Fruit fly (Drosophila melanogaster): ENCODE data around the gene CG31344.

CG31344 gene

DNA sequence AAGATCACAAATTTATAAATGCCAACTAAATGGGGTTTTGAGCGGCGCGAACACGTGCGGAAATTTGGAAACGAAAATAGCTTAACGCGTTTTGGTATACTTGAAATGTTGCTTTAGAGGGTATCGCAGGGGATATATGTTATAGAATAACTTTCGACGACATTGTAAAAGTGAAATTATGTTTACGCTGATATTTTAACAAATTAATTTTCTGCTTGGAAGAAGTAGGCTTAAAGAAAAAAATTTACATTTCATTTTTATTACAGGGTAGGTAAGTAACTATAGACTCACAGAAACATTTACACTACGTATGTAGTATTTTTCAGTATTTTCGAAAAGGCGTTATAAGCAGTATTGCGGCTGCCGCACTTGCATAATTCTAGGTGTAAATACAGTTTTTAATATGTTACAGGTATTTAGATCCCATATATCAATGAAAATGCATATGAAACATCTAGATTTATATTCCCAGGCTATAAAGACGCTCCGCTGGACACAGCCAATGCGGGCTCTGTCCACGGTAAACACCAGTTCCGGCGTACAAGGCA is 4.3 kb upstream of the CG31344 start, which contains the start of the genes Art3 and mRpS10:
TSS of gene Art3 (minus strand) at position 80 of the 548 bp plus-strand sequence.
TSS of gene mRpS10 (plus strand) at position 337 of the 548 bp plus-strand sequence.
- peak; percentile 100 for TF ChIP-seq CG4318 (GFP tag; optimal IDR thresholded peaks at IDR 0.05)
- peak; percentile 100 for TF ChIP-seq Lpt (GFP tag; optimal IDR thresholded peaks at IDR 0.05)
- peak; percentile 100 for TF ChIP-seq topi (GFP tag; optimal IDR thresholded peaks at IDR 0.05)
- TF ChIP-seq CG6854 (GFP tag; optimal IDR thresholded peaks at IDR 0.05) = peak; percentile 99
- TF ChIP-seq fd85E (GFP tag; optimal IDR thresholded peaks at IDR 0.05) = peak; percentile 98
- TF ChIP-seq Eip75B (GFP tag; optimal IDR thresholded peaks at IDR 0.05) = peak; percentile 100
- TF ChIP-seq dsx (GFP tag; optimal IDR thresholded peaks at IDR 0.05; ENCODE audit: poor library complexity, severe bottlenecking) = peak; percentile 99
- TF ChIP-seq spab (GFP tag; optimal IDR thresholded peaks at IDR 0.05) = peak; percentile 100
- TF ChIP-seq CG1621 (tag; optimal IDR thresholded peaks at IDR 0.05) = peak; percentile 99
- peak; percentile 100 for TF ChIP-seq eg (GFP tag; IDR thresholded peaks at IDR 0.05)
- peak; percentile 98 for TF ChIP-seq Blimp-1 (GFP tag; optimal IDR thresholded peaks at IDR 0.05)
- TF ChIP-seq Sox102F (GFP tag; optimal IDR thresholded peaks at IDR 0.05) = peak; percentile 99
- TF ChIP-seq CG8632 (GFP tag; optimal IDR thresholded peaks at IDR 0.05) = peak; percentile 100
- peak; percentile 99 for TF ChIP-seq CG6808 (GFP tag; optimal IDR thresholded peaks at IDR 0.05)
- TF ChIP-seq CG32006 (GFP tag; optimal IDR thresholded peaks at IDR 0.05) = peak; percentile 100
- TF ChIP-seq achi (GFP tag; optimal IDR thresholded peaks at IDR 0.05) = peak; percentile 99
- peak; percentile 100 for TF ChIP-seq Ets96B (tag; optimal IDR thresholded peaks at IDR 0.05)
- TF ChIP-seq fd59A (GFP tag; optimal IDR thresholded peaks at IDR 0.05) = peak; percentile 100
- peak; percentile 100 for TF ChIP-seq CG3032 (tag; optimal IDR thresholded peaks at IDR 0.05)
- TF ChIP-seq CG8319 (GFP tag; optimal IDR thresholded peaks at IDR 0.05) = peak; percentile 100
- TF ChIP-seq CG6276 (GFP tag; optimal IDR thresholded peaks at IDR 0.05) = peak; percentile 99
- TF ChIP-seq Sox14 (GFP tag; optimal IDR thresholded peaks at IDR 0.05) = peak; percentile 100
- TF ChIP-seq OdsH (GFP tag; optimal IDR thresholded peaks at IDR 0.05) = peak; percentile 100
- peak; percentile 100 for TF ChIP-seq CG3919 (GFP tag; optimal IDR thresholded peaks at IDR 0.05)
- TF ChIP-seq salr (GFP tag; optimal IDR thresholded peaks at IDR 0.05) = peak; percentile 100
- peak; percentile 100 for TF ChIP-seq Hr39 (GFP tag; optimal IDR thresholded peaks at IDR 0.05)
- TF ChIP-seq CG9139 (GFP tag; optimal IDR thresholded peaks at IDR 0.05) = peak; percentile 99
- peak; percentile 100 for TF ChIP-seq net (GFP tag; optimal IDR thresholded peaks at IDR 0.05)
- TF ChIP-seq cyc (GFP tag; optimal IDR thresholded peaks at IDR 0.05) = peak; percentile 100
- TF ChIP-seq CG15336 (GFP tag; IDR thresholded peaks at IDR 0.05) = peak; percentile 100
- peak; percentile 100 for TF ChIP-seq CG8119 (GFP tag; IDR thresholded peaks at IDR 0.05)
- peak; percentile 100 for TF ChIP-seq CG6792 (GFP tag; optimal IDR thresholded peaks at IDR 0.05)
- TF ChIP-seq Ets21C (GFP tag; optimal IDR thresholded peaks at IDR 0.05) = peak; percentile 100
- TF ChIP-seq acj6 (GFP tag; optimal IDR thresholded peaks at IDR 0.05) = peak; percentile 100
- peak; percentile 98 for TF ChIP-seq dac (GFP tag; optimal IDR thresholded peaks at IDR 0.05)
- TF ChIP-seq Hr4 (GFP tag; optimal IDR thresholded peaks at IDR 0.05) = peak; percentile 100
- TF ChIP-seq CG11762 (GFP tag; optimal IDR thresholded peaks at IDR 0.05; ENCODE audit: insufficient read depth) = peak; percentile 100
- peak; percentile 100 for TF ChIP-seq Sox15 (GFP tag; optimal IDR thresholded peaks at IDR 0.05)
- peak; percentile 97 for TF ChIP-seq fkh (GFP tag; optimal IDR thresholded peaks at IDR 0.05)
- peak; percentile 100 for TF ChIP-seq CG34406 (GFP tag; optimal IDR thresholded peaks at IDR 0.05)
- TF ChIP-seq Smox (GFP tag; optimal IDR thresholded peaks at IDR 0.05) = peak; percentile 100
- TF ChIP-seq lz (GFP tag; optimal IDR thresholded peaks at IDR 0.05) = peak; percentile 100
- TF ChIP-seq CG7368 (GFP tag; optimal IDR thresholded peaks at IDR 0.05) = peak; percentile 100
- TF ChIP-seq Met (GFP tag; optimal IDR thresholded peaks at IDR 0.05) = peak; percentile 100
- peak; percentile 100 for TF ChIP-seq CG10669 (GFP tag; optimal IDR thresholded peaks at IDR 0.05)
- TF ChIP-seq CG31627 (GFP tag; optimal IDR thresholded peaks at IDR 0.05) = peak; percentile 100
- peak; percentile 99 for TF ChIP-seq CG16779 (tag; optimal IDR thresholded peaks at IDR 0.05)
- peak; percentile 98 for TF ChIP-seq Eip93F (GFP tag; optimal IDR thresholded peaks at IDR 0.05)
- TF ChIP-seq CG11294 (GFP tag; IDR thresholded peaks at IDR 0.05) = peak; percentile 100
- TF ChIP-seq ss (GFP tag; optimal IDR thresholded peaks at IDR 0.05) = peak; percentile 99 to 100
- TF ChIP-seq Hr38 (GFP tag; optimal IDR thresholded peaks at IDR 0.05) = peak; percentile 96

Data from whole organism, prepupa.